Worm (Caenorhabditis elegans) whole organism, L3 larva: Measurements from ENCODE around the gene oac-49.

Source experiments
- R02D3.7 ChIP-seq: fragments of 150-350 bp; optimal IDR thresholded peaks from 2 replicates; lab custom pipeline; 2014; ENCODE audit warnings: missing biosample characterization, missing genetic modification characterization
- daf-12 ChIP-seq: fragments of 150-350 bp; optimal IDR thresholded peaks from 2 replicates; lab custom pipeline; 2014; ENCODE audit warnings: missing biosample characterization, missing genetic modification reagents, missing genetic modification characterization
- egl-5 ChIP-seq: fragments of 150-350 bp; optimal IDR thresholded peaks from 2 replicates; lab custom pipeline; 2017; ENCODE audit warnings: missing biosample characterization, missing genetic modification reagents, missing genetic modification characterization, inconsistent platforms
- elt-3 ChIP-seq, 3 experiments: fragments of 150-350 bp in 1 of 3; sonication (generic microtip) in 2 of 3; optimal IDR thresholded peaks; 2 replicates in 2 of 3; 4 replicates in 1 of 3; lab custom pipeline; 2014 to 2017; ENCODE audit warnings: missing biosample characterization in 3 of 3, missing genetic modification characterization in 3 of 3
- fos-1 ChIP-seq: fragments of 150-350 bp; optimal IDR thresholded peaks from 2 replicates; lab custom pipeline; 2014; ENCODE audit warnings: missing biosample characterization, missing genetic modification characterization
- jun-1 ChIP-seq: fragments of 150-350 bp; optimal IDR thresholded peaks from 2 replicates; lab custom pipeline; 2014; ENCODE audit warnings: missing biosample characterization, missing genetic modification reagents, missing genetic modification characterization
- lin-15B ChIP-seq: fragments of 150-350 bp; optimal IDR thresholded peaks from 2 replicates; lab custom pipeline; 2014; ENCODE audit warnings: missing biosample characterization, missing genetic modification characterization
- nhr-11 ChIP-seq: fragments of 150-350 bp; optimal IDR thresholded peaks from 2 replicates; lab custom pipeline; 2014; ENCODE audit warnings: missing biosample characterization, missing genetic modification characterization
- nhr-237 ChIP-seq: fragments of 150-350 bp; optimal IDR thresholded peaks from 2 replicates; lab custom pipeline; 2014; ENCODE audit warnings: missing biosample characterization, missing genetic modification characterization
- nhr-28 ChIP-seq: fragments of 150-350 bp; optimal IDR thresholded peaks from 2 replicates; lab custom pipeline; 2014; ENCODE audit warnings: missing biosample characterization, missing genetic modification characterization
- skn-1 ChIP-seq: fragments of 150-350 bp; optimal IDR thresholded peaks from 2 replicates; lab custom pipeline; 2014; ENCODE audit warnings: missing biosample characterization, missing genetic modification characterization
- snpc-4 ChIP-seq: fragments of 150-350 bp; optimal IDR thresholded peaks from 2 replicates; lab custom pipeline; 2014; ENCODE audit warnings: missing biosample characterization, missing genetic modification characterization
- unc-62 ChIP-seq: fragments of 150-350 bp; sonication (generic microtip); optimal IDR thresholded peaks from 4 replicates; lab custom pipeline; 2014; ENCODE audit warnings: missing biosample characterization, missing genetic modification reagents, missing genetic modification characterization
- ztf-11 ChIP-seq: fragments of 150-350 bp; optimal IDR thresholded peaks from 2 replicates; lab custom pipeline; 2014; ENCODE audit warnings: missing biosample characterization, missing genetic modification characterization

- TF ChIP-seq jun-1 (tag; lab: Kevin White, UChicago) = no peak
- no peak for TF ChIP-seq lin-15B (tag; lab: Kevin White, UChicago)
- TF ChIP-seq ztf-11 (tag; lab: Kevin White, UChicago) = no peak
- no peak for TF ChIP-seq unc-62 (GFP tag; lab: Kevin White, UChicago)
- no peak for TF ChIP-seq nhr-11 (tag; lab: Kevin White, UChicago)
- TF ChIP-seq fos-1 = no peak
- no peak for TF ChIP-seq skn-1 (tag; lab: Kevin White, UChicago)
- TF ChIP-seq nhr-237 (tag; lab: Kevin White, UChicago) = no peak
- no peak for TF ChIP-seq egl-5 (tag; lab: Kevin White, UChicago)
- no peak for TF ChIP-seq daf-12
- no peak for TF ChIP-seq nhr-28 (tag; lab: Kevin White, UChicago)
- no peak for TF ChIP-seq R02D3.7
- TF ChIP-seq snpc-4 (tag; lab: Kevin White, UChicago) = no peak
- TF ChIP-seq elt-3 (tag; optimal IDR thresholded peaks at IDR 0.05; lab: Kevin White, UChicago) = no peak
Observed at ce11 chrV:19206911-19207310, 10.9 kb upstream of the oac-49 start.
